Fruit fly (Drosophila melanogaster): ENCODE data around the gene CG7768.

The CG7768 gene

dm6 chr3L:14229481-14229880 is 11.5 kb downstream of the CG7768 start (continued):
- TF ChIP-seq Eip93F (GFP tag; optimal IDR thresholded peaks at IDR 0.05) = no peak
- peak; percentile 5 for TF ChIP-seq CG16779 (tag; optimal IDR thresholded peaks at IDR 0.05)
- TF ChIP-seq CG3919 (GFP tag; optimal IDR thresholded peaks at IDR 0.05) = no peak
- no peak for TF ChIP-seq esn (GFP tag; optimal IDR thresholded peaks at IDR 0.05)
- TF ChIP-seq cyc (GFP tag; optimal IDR thresholded peaks at IDR 0.05) = no peak
- TF ChIP-seq CG6163 (GFP tag; IDR thresholded peaks at IDR 0.05) = no peak
- TF ChIP-seq fkh (GFP tag; optimal IDR thresholded peaks at IDR 0.05) = no peak
- no peak for TF ChIP-seq Smox (GFP tag; optimal IDR thresholded peaks at IDR 0.05)
- no peak for TF ChIP-seq salr (GFP tag; optimal IDR thresholded peaks at IDR 0.05)
- no peak for TF ChIP-seq topi (GFP tag; optimal IDR thresholded peaks at IDR 0.05)
- TF ChIP-seq CG6854 (GFP tag; optimal IDR thresholded peaks at IDR 0.05) = no peak
- peak; percentile 65; the same call in 2 of the 3 replicates for TF ChIP-seq eg (GFP tag; IDR thresholded peaks at IDR 0.05)
- no peak for TF ChIP-seq CG6792 (GFP tag; optimal IDR thresholded peaks at IDR 0.05)
- TF ChIP-seq CG32006 (GFP tag; optimal IDR thresholded peaks at IDR 0.05) = peak; percentile 36

dm6 chr3L:14233169-14233568 is 15.2 kb downstream of the CG7768 start, which contains the start of gene CG7924:
TSS of gene CG7924 (plus strand) at chr3L:14233469.
- TF ChIP-seq vri (GFP tag; optimal IDR thresholded peaks at IDR 0.05) = peak; percentile 35
- peak; percentile 1 for TF ChIP-seq svp (GFP tag)
- TF ChIP-seq achi (GFP tag; optimal IDR thresholded peaks at IDR 0.05) = no peak

- peak; percentile 85 for TF ChIP-seq Eip78C (GFP tag)
- no peak for TF ChIP-seq CG3919 (GFP tag; optimal IDR thresholded peaks at IDR 0.05)
- peak; percentile 5 for TF ChIP-seq esn (GFP tag; optimal IDR thresholded peaks at IDR 0.05)
- no peak for TF ChIP-seq CG16779 (tag; optimal IDR thresholded peaks at IDR 0.05)
Observed at dm6 chr3L:14235820-14236219, 17.8 kb downstream of the CG7768 start, which contains the start of gene CG34244. TSS of gene CG34244 (minus strand) at chr3L:14235941.

- TF ChIP-seq CG1621 (tag; optimal IDR thresholded peaks at IDR 0.05) (no peak), Eip75B (GFP tag; optimal IDR thresholded peaks at IDR 0.05) (no peak), Hr38 (GFP tag; optimal IDR thresholded peaks at IDR 0.05) (no peak)
Observed at dm6 chr3L:14236335-14236734, 18.3 kb downstream of the CG7768 start, which contains the start of gene CG7906. TSS of gene CG7906 (plus strand) at chr3L:14236635.

dm6 chr3L:14239325-14239724 is 21.3 kb downstream of the CG7768 start:
- peak; percentile 58 for TF ChIP-seq CG10631 (GFP tag; optimal IDR thresholded peaks at IDR 0.05)
- TF ChIP-seq CG6808 (GFP tag; optimal IDR thresholded peaks at IDR 0.05) = peak; percentile 32
- TF ChIP-seq fkh (GFP tag; optimal IDR thresholded peaks at IDR 0.05) = no peak
- peak; percentile 44 for TF ChIP-seq CG8632 (GFP tag; optimal IDR thresholded peaks at IDR 0.05)
- TF ChIP-seq CG6792 (GFP tag; optimal IDR thresholded peaks at IDR 0.05) = peak; percentile 33
- peak; percentile 35 for TF ChIP-seq vri (GFP tag; optimal IDR thresholded peaks at IDR 0.05)
- peak; percentile 25 for TF ChIP-seq CG7368 (GFP tag; optimal IDR thresholded peaks at IDR 0.05)
- TF ChIP-seq Blimp-1 (GFP tag; optimal IDR thresholded peaks at IDR 0.05) = no peak
- TF ChIP-seq dsx (GFP tag; optimal IDR thresholded peaks at IDR 0.05; ENCODE audit: poor library complexity, severe bottlenecking) = peak; percentile 7
- no peak for TF ChIP-seq CG11762 (GFP tag; optimal IDR thresholded peaks at IDR 0.05; ENCODE audit: insufficient read depth)
- TF ChIP-seq dac (GFP tag; optimal IDR thresholded peaks at IDR 0.05) = peak; percentile 15
- peak; percentile 42 for TF ChIP-seq pdm3 (GFP tag; optimal IDR thresholded peaks at IDR 0.05)
- TF ChIP-seq fd85E (GFP tag; optimal IDR thresholded peaks at IDR 0.05) = no peak
- peak; percentile 42 for TF ChIP-seq Lpt (GFP tag; optimal IDR thresholded peaks at IDR 0.05)
- TF ChIP-seq cyc (GFP tag; optimal IDR thresholded peaks at IDR 0.05) = peak; percentile 54
- no peak for TF ChIP-seq CG11294 (GFP tag; IDR thresholded peaks at IDR 0.05)
- peak; percentile 38 for TF ChIP-seq Hr39 (GFP tag; optimal IDR thresholded peaks at IDR 0.05)
- TF ChIP-seq lz (GFP tag; optimal IDR thresholded peaks at IDR 0.05) = peak; percentile 60
- TF ChIP-seq esn (GFP tag; optimal IDR thresholded peaks at IDR 0.05) = peak; percentile 73
- TF ChIP-seq topi (GFP tag; optimal IDR thresholded peaks at IDR 0.05) = peak; percentile 63
- TF ChIP-seq CG16779 (tag; optimal IDR thresholded peaks at IDR 0.05) = no peak
- peak; percentile 57; the same call in 2 of the 3 replicates for TF ChIP-seq eg (GFP tag; IDR thresholded peaks at IDR 0.05)
- TF ChIP-seq CG32006 (GFP tag; optimal IDR thresholded peaks at IDR 0.05) = peak; percentile 81
- TF ChIP-seq CG15336 (GFP tag; IDR thresholded peaks at IDR 0.05) = peak; percentile 71
- no peak for TF ChIP-seq CG8319 (GFP tag; optimal IDR thresholded peaks at IDR 0.05)
- TF ChIP-seq acj6 (GFP tag; optimal IDR thresholded peaks at IDR 0.05) = peak; percentile 53
- peak; percentile 51 for TF ChIP-seq Ets96B (tag; optimal IDR thresholded peaks at IDR 0.05)
- TF ChIP-seq fd59A (GFP tag; optimal IDR thresholded peaks at IDR 0.05) = peak; percentile 18
- TF ChIP-seq Sox14 (GFP tag; optimal IDR thresholded peaks at IDR 0.05) = peak; percentile 55
- TF ChIP-seq achi (GFP tag; optimal IDR thresholded peaks at IDR 0.05) = peak; percentile 66
- peak; percentile 66 for TF ChIP-seq CG3919 (GFP tag; optimal IDR thresholded peaks at IDR 0.05)
- peak; percentile 48 for TF ChIP-seq CG10669 (GFP tag; optimal IDR thresholded peaks at IDR 0.05)
- peak; percentile 28 for TF ChIP-seq CG6854 (GFP tag; optimal IDR thresholded peaks at IDR 0.05)

Data from whole organism, prepupa.